Fruit fly (Drosophila melanogaster) whole organism, embryonic: ENCODE data around the gene CG13311.

Experiments used
- Awh ChIP-seq: fragments of 200-800 bp; sonication (Bioruptor generic); IDR thresholded peaks from 2 replicates; pipeline ENCODE4, ENCODE4 v1.3.6; 2022; ENCODE audit warnings: missing biosample characterization, missing genetic modification characterization
- Bteb2 ChIP-seq: fragments of 200-800 bp; sonication (Bioruptor generic); optimal IDR thresholded peaks from 2 replicates; lab custom pipeline; 2016; ENCODE audit warnings: missing biosample characterization, missing genetic modification characterization
- CG12769 ChIP-seq: fragments of 200-800 bp; sonication (Bioruptor generic); optimal IDR thresholded peaks from 2 replicates; lab custom pipeline; 2019; ENCODE audit warnings: missing biosample characterization, mild to moderate bottlenecking, missing genetic modification characterization, moderate library complexity
- CG13424 ChIP-seq: fragments of 200-800 bp; sonication (Bioruptor generic); optimal IDR thresholded peaks from 2 replicates; lab custom pipeline; 2019; ENCODE audit warnings: missing biosample characterization, mild to moderate bottlenecking, missing genetic modification characterization, moderate library complexity
- CG15011 ChIP-seq: fragments of 200-800 bp; sonication (Bioruptor generic); optimal IDR thresholded peaks from 3 replicates; lab custom pipeline; 2018; ENCODE audit warnings: missing biosample characterization, mild to moderate bottlenecking, missing genetic modification characterization
- CG15269 ChIP-seq: fragments of 200-800 bp; sonication (Bioruptor generic); optimal IDR thresholded peaks from 2 replicates; lab custom pipeline; 2018; ENCODE audit warnings: missing biosample characterization, mild to moderate bottlenecking, missing genetic modification characterization, moderate library complexity
- CG15479 ChIP-seq: fragments of 200-800 bp; sonication (Bioruptor generic); optimal IDR thresholded peaks from 3 replicates; lab custom pipeline; 2019; ENCODE audit warnings: missing biosample characterization, mild to moderate bottlenecking, missing genetic modification characterization, moderate library complexity
- CG15514 ChIP-seq: fragments of 200-800 bp; sonication (Bioruptor generic); optimal IDR thresholded peaks from 3 replicates; lab custom pipeline; 2017; ENCODE audit warnings: missing biosample characterization, missing genetic modification characterization, mild to moderate bottlenecking, moderate library complexity, missing genetic modification reagents
- CG1832 ChIP-seq: fragments of 200-800 bp; sonication (Bioruptor generic); optimal IDR thresholded peaks from 2 replicates; lab custom pipeline; 2017; ENCODE audit warnings: missing biosample characterization, mild to moderate bottlenecking, missing genetic modification characterization, inconsistent platforms
- CG2116 ChIP-seq: fragments of 200-800 bp; sonication (Bioruptor generic); optimal IDR thresholded peaks from 3 replicates; lab custom pipeline; 2018; ENCODE audit warnings: missing biosample characterization, mild to moderate bottlenecking, missing genetic modification characterization
- CG2129 ChIP-seq: fragments of 200-800 bp; sonication (Bioruptor generic); IDR thresholded peaks from 2 replicates; pipeline ENCODE4 v1.3.6; 2022; ENCODE audit warnings: missing biosample characterization, missing genetic modification characterization; ENCODE audit not compliant: partially characterized antibody
- CG4360 ChIP-seq: fragments of 200-800 bp; sonication (Bioruptor generic); IDR thresholded peaks from 2 replicates; pipeline ENCODE4 v1.3.6; 2022; ENCODE audit warnings: missing biosample characterization, missing genetic modification characterization
- CG43689 ChIP-seq: fragments of 200-800 bp; sonication (Bioruptor generic); IDR thresholded peaks from 2 replicates; pipeline ENCODE4 v1.3.6; 2022; ENCODE audit warnings: missing biosample characterization, missing genetic modification characterization
- CG8765 ChIP-seq: fragments of 200-800 bp; sonication (Bioruptor generic); IDR thresholded peaks from 2 replicates; pipeline ENCODE4 v1.3.6; 2022; ENCODE audit warnings: missing biosample characterization, missing genetic modification characterization
- CG9797 ChIP-seq: fragments of 200-800 bp; sonication (Bioruptor generic); optimal IDR thresholded peaks from 3 replicates; lab custom pipeline; 2018; ENCODE audit warnings: missing biosample characterization, mild to moderate bottlenecking, missing genetic modification characterization
- Elba2 ChIP-seq: fragments of 200-800 bp; sonication (Bioruptor generic); optimal IDR thresholded peaks from 3 replicates; lab custom pipeline; 2016; ENCODE audit warnings: missing biosample characterization, missing genetic modification characterization
- GATAe ChIP-seq: fragments of 200-800 bp; sonication (Bioruptor generic); conservative IDR thresholded peaks from 2 replicates; pipeline ENCODE4 v1.3.6; 2022; ENCODE audit warnings: missing biosample characterization, missing genetic modification characterization
- Hr78 ChIP-seq, 2 experiments: fragments of 200-800 bp in 1 of 2; fragments of >200 bp in 1 of 2; sonication (Bioruptor generic) in 1 of 2; optimal IDR thresholded peaks; 2 replicates each; lab custom pipeline; 2017 to 2019; ENCODE audit warnings: missing biosample characterization in 2 of 2, missing genetic modification characterization in 2 of 2, mild to moderate bottlenecking in 1 of 2, moderate library complexity in 1 of 2
- MESR4 ChIP-seq: fragments of 200-800 bp; sonication (Bioruptor generic); optimal IDR thresholded peaks from 2 replicates; lab custom pipeline; 2018; ENCODE audit warnings: missing biosample characterization, mild to moderate bottlenecking, missing genetic modification characterization, moderate library complexity
- Mrtf ChIP-seq: fragments of 200-800 bp; sonication (Bioruptor generic); IDR thresholded peaks from 3 replicates; pipeline ENCODE4 v1.3.6; 2022; ENCODE audit warnings: missing biosample characterization, missing genetic modification characterization
- NK7.1 ChIP-seq: fragments of 200-800 bp; sonication (Bioruptor generic); optimal IDR thresholded peaks from 3 replicates; lab custom pipeline; 2016; ENCODE audit warnings: missing biosample characterization, missing genetic modification characterization
- PHDP ChIP-seq: fragments of 200-800 bp; sonication (Bioruptor generic); optimal IDR thresholded peaks from 3 replicates; lab custom pipeline; 2018; ENCODE audit warnings: missing biosample characterization, mild to moderate bottlenecking, missing genetic modification characterization, moderate library complexity
- Pdp1 ChIP-seq, 2 experiments: fragments of 200-800 bp; sonication (Bioruptor generic); optimal IDR thresholded peaks; 3 replicates each; lab custom pipeline; 2016; ENCODE audit warnings: missing biosample characterization in 2 of 2, missing genetic modification characterization in 2 of 2, mild to moderate bottlenecking in 1 of 2, moderate library complexity in 1 of 2
- Poxn ChIP-seq: fragments of 200-800 bp; sonication (Bioruptor generic); IDR thresholded peaks from 2 replicates; pipeline ENCODE4 v1.3.6; 2022; ENCODE audit warnings: missing biosample characterization, missing genetic modification characterization
- aop ChIP-seq: fragments of 200-800 bp; sonication (Bioruptor generic); IDR thresholded peaks from 2 replicates; pipeline ENCODE4 v1.3.6; 2022; ENCODE audit warnings: missing biosample characterization, missing genetic modification characterization
- ase ChIP-seq: fragments of 200-800 bp; sonication (Bioruptor generic); IDR thresholded peaks from 3 replicates; pipeline ENCODE4 v1.3.6; 2022; ENCODE audit warnings: missing biosample characterization, missing genetic modification characterization
- bcd ChIP-seq: fragments of 200-800 bp; sonication (Bioruptor generic); optimal IDR thresholded peaks from 2 replicates; lab custom pipeline; 2017; ENCODE audit warnings: missing biosample characterization, mild to moderate bottlenecking, missing genetic modification characterization
- caup ChIP-seq: fragments of 200-800 bp; sonication (Bioruptor generic); optimal IDR thresholded peaks from 3 replicates; lab custom pipeline; 2017; ENCODE audit warnings: missing biosample characterization, mild to moderate bottlenecking, missing genetic modification characterization, moderate library complexity; ENCODE audit not compliant: severe bottlenecking
- chinmo ChIP-seq: fragments of 200-800 bp; sonication (Bioruptor generic); IDR thresholded peaks from 4 replicates; pipeline ENCODE4 v1.3.6; 2022; ENCODE audit warnings: missing biosample characterization, missing genetic modification characterization; ENCODE audit not compliant: partially characterized antibody
- cwo ChIP-seq: fragments of 200-800 bp; sonication (Bioruptor generic); optimal IDR thresholded peaks from 3 replicates; lab custom pipeline; 2017; ENCODE audit warnings: missing biosample characterization, missing genetic modification characterization, mild to moderate bottlenecking, moderate library complexity, missing genetic modification reagents
- danr ChIP-seq: fragments of 200-800 bp; sonication (Bioruptor generic); IDR thresholded peaks from 2 replicates; pipeline ENCODE4 v1.3.6; 2022; ENCODE audit warnings: missing biosample characterization, missing genetic modification characterization
- dmrt99B ChIP-seq: fragments of 200-800 bp; sonication (Bioruptor generic); optimal IDR thresholded peaks from 2 replicates; lab custom pipeline; 2018; ENCODE audit warnings: missing biosample characterization, mild to moderate bottlenecking, missing genetic modification characterization, moderate library complexity
- esg ChIP-seq: fragments of 200-800 bp; sonication (Bioruptor generic); conservative IDR thresholded peaks from 2 replicates; pipeline ENCODE4 v1.3.6; 2022; ENCODE audit warnings: missing biosample characterization, missing genetic modification characterization
- grn ChIP-seq: fragments of 200-800 bp; sonication (Bioruptor generic); optimal IDR thresholded peaks from 3 replicates; lab custom pipeline; 2017; ENCODE audit warnings: missing biosample characterization, missing genetic modification characterization
- ind ChIP-seq: fragments of 200-800 bp; sonication (Bioruptor generic); optimal IDR thresholded peaks from 3 replicates; lab custom pipeline; 2016; ENCODE audit warnings: missing biosample characterization, missing genetic modification characterization
- kni ChIP-seq: fragments of 200-800 bp; sonication (Bioruptor generic); optimal IDR thresholded peaks from 3 replicates; lab custom pipeline; 2017; ENCODE audit warnings: mild to moderate bottlenecking, missing biosample characterization, missing genetic modification reagents, missing genetic modification characterization
- pfk ChIP-seq: fragments of 200-800 bp; sonication (Bioruptor generic); optimal IDR thresholded peaks from 2 replicates; lab custom pipeline; 2018; ENCODE audit warnings: missing biosample characterization, mild to moderate bottlenecking, missing genetic modification characterization, moderate library complexity
- sd ChIP-seq: fragments of 200-800 bp; sonication (Bioruptor generic); optimal IDR thresholded peaks from 3 replicates; lab custom pipeline; 2018; ENCODE audit warnings: missing biosample characterization, mild to moderate bottlenecking, missing genetic modification characterization, moderate library complexity
- sens ChIP-seq: fragments of 200-800 bp; sonication (Bioruptor generic); peaks from one replicate; lab custom pipeline; 2016; ENCODE audit warnings: missing biosample characterization, missing genetic modification characterization
- seq ChIP-seq: fragments of 200-800 bp; sonication (Bioruptor generic); IDR thresholded peaks from 2 replicates; pipeline ENCODE4 v1.3.6; 2022; ENCODE audit warnings: missing biosample characterization, missing genetic modification characterization
- sim ChIP-seq: fragments of 200-800 bp; sonication (Bioruptor generic); IDR thresholded peaks from 2 replicates; pipeline ENCODE4 v1.3.6; 2022; ENCODE audit warnings: missing biosample characterization, missing genetic modification characterization
- so ChIP-seq: fragments of 200-800 bp; sonication (Bioruptor generic); IDR thresholded peaks from 3 replicates; pipeline ENCODE4 v1.3.6; 2022; ENCODE audit warnings: missing biosample characterization, missing genetic modification characterization
- stc ChIP-seq: fragments of 200-800 bp; sonication (Bioruptor generic); IDR thresholded peaks from 2 replicates; pipeline ENCODE4 v1.3.6; 2022; ENCODE audit warnings: missing biosample characterization, missing genetic modification characterization
- tll ChIP-seq, 2 experiments: fragments of 200-800 bp in 1 of 2; fragments of >200 bp in 1 of 2; sonication (Bioruptor generic) in 1 of 2; optimal IDR thresholded peaks; 2 replicates each; lab custom pipeline; 2017 to 2019; ENCODE audit warnings: missing biosample characterization in 2 of 2, missing genetic modification characterization in 2 of 2, mild to moderate bottlenecking in 1 of 2, moderate library complexity in 1 of 2
- toy ChIP-seq: fragments of 200-800 bp; sonication (Bioruptor generic); IDR thresholded peaks from 2 replicates; pipeline ENCODE4 v1.3.6; 2022; ENCODE audit warnings: missing biosample characterization, missing genetic modification characterization
- zen ChIP-seq: fragments of 200-800 bp; sonication (Bioruptor generic); optimal IDR thresholded peaks from 3 replicates; lab custom pipeline; 2018; ENCODE audit warnings: missing biosample characterization, mild to moderate bottlenecking, missing genetic modification characterization, moderate library complexity
- zfh2 ChIP-seq: fragments of 200-800 bp; sonication (Bioruptor generic); optimal IDR thresholded peaks from 2 replicates; lab custom pipeline; 2016; ENCODE audit warnings: missing biosample characterization, missing genetic modification characterization

The CG13311 gene

DNA sequence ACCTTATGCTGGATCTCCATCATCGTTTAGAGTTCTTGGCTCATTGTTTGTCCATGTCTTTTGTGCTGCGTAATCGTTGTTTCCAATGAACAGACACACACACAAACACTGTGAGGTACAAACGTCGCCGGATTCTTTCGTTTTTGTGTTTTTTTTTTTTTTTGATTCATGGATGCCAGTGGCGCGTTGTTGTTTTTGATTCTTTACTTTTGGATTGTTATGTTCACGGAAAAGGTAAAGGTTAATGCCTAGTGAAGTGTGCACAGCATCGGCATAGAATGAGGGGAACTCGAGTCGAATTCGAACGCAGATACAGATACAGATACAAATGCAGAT lies 31.5 kb upstream of the CG13311 start (continued):
- peak; percentile 57 for TF ChIP-seq CG4360 (GFP tag; lab: Robert Waterston, UW)
- peak; percentile 28 for TF ChIP-seq grn (GFP tag; lab: Kevin White, UChicago)
- TF ChIP-seq bcd (GFP tag; lab: Kevin White, UChicago) = no peak
- TF ChIP-seq, all 482 proteins: peak for 12

DNA sequence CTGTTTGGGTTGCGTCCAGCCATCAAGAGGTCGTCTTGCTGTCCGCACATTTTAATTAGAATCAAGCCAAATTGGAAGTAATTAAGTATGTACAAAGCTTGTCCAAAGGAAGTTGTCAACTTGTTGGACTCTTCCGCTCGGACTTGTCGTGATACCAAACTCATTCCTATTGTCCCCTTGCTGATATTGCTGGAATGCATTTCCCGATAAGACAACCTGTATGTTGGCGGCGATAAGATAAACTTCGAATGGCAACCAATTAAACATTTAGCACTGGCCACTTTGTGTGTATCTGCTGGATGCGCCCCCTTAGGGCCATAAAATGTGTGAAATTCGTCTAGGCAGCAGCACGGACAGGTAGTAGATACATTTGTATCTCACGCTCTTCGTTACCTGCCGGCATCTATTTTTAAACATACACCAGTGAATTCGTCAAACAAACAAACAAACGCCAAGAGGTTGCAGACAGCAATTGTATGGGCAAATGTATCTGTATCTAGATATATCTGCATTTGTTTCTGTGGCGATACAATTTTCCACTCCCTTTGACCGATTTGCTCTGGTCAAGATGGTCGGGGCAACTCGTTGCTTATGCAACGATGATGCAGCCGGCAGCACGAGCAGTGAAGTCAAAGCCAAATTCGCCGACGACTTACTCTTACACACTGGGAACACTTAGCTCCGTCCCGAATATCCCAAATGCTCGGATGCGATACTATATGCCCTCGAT lies 30.9 kb upstream of the CG13311 start:
- TF ChIP-seq cwo (GFP tag; lab: Kevin White, UChicago) (no peak), sim (GFP tag; lab: Robert Waterston, UW) (0 out of 2 replicates have a peak, but pooled peaks have one; percentile 15), pfk (GFP tag; lab: Kevin White, UChicago) (no peak), zen (peak; percentile 30), ase (GFP tag; lab: Robert Waterston, UW) (no peak), Awh (GFP tag; lab: Robert Waterston, UW) (0 out of 2 replicates have a peak, but pooled peaks have one; percentile 7), stc (GFP tag; lab: Robert Waterston, UW) (no peak), Bteb2 (no peak), aop (GFP tag; lab: Robert Waterston, UW) (no peak), CG15479 (peak; percentile 88), seq (GFP tag; lab: Robert Waterston, UW) (no peak), ind (GFP tag; lab: Kevin White, UChicago) (no peak), sens (GFP tag; lab: Kevin White, UChicago) (peak; percentile 70), CG12769 (tag; lab: Kevin White, UChicago) (peak; percentile 8), CG8765 (no peak), dmrt99B (tag; lab: Kevin White, UChicago) (no peak), CG2116 (no peak), kni (GFP tag; lab: Kevin White, UChicago) (peak; percentile 29), CG1832 (GFP tag; lab: Kevin White, UChicago) (no peak), danr (no peak), zfh2 (GFP tag; lab: Kevin White, UChicago) (no peak), CG13424 (tag; lab: Kevin White, UChicago) (no peak), GATAe (GFP tag; lab: Robert Waterston, UW) (peak; percentile 46; the same call in 1 of the 2 replicates), CG15011 (GFP tag; lab: Kevin White, UChicago) (no peak), esg (GFP tag; lab: Robert Waterston, UW) (no peak), toy (no peak), CG15269 (no peak), tll (GFP tag; optimal IDR thresholded peaks at IDR 0.05; lab: Kevin White, UChicago) (peak in 1 of 2 experiments; percentile 92), Pdp1 (GFP tag; optimal IDR thresholded peaks at IDR 0.05; lab: Kevin White, UChicago) (peak in 1 of 2 experiments; percentile 86), NK7.1 (GFP tag; lab: Kevin White, UChicago) (no peak), Hr78 (GFP tag; optimal IDR thresholded peaks at IDR 0.05; lab: Kevin White, UChicago) (peak in 1 of 2 experiments; percentile 9), MESR4 (GFP tag; lab: Kevin White, UChicago) (no peak), CG2129 (no peak), so (GFP tag; lab: Robert Waterston, UW) (0 out of 3 replicates have a peak, but pooled peaks have one; percentile 7), PHDP (tag; lab: Kevin White, UChicago) (no peak), Mrtf (no peak), caup (no peak), chinmo (GFP tag; lab: Robert Waterston, UW) (0 out of 4 replicates have a peak, but pooled peaks have one; percentile 12), CG43689 (GFP tag; lab: Robert Waterston, UW) (no peak), CG15514 (GFP tag; lab: Kevin White, UChicago) (no peak), Elba2 (peak; percentile 85), Poxn (GFP tag; lab: Robert Waterston, UW) (no peak), sd (tag; lab: Kevin White, UChicago) (peak; percentile 95), CG9797 (GFP tag; lab: Kevin White, UChicago) (no peak)
